Fruit fly (Drosophila melanogaster) whole organism, pupa: ENCODE results near the gene CG32236.
A peak's percentile ranks its signal among the peaks of the same experiment; 100 is the strongest.

ENCODE experiments used
- CG10348 ChIP-seq: fragments of 200-800 bp; sonication (Bioruptor generic); IDR thresholded peaks from 2 replicates; pipeline ENCODE4 v1.3.6; 2022; ENCODE audit warnings: missing biosample characterization, missing genetic modification characterization
- CG12605 ChIP-seq: fragments of 200-800 bp; sonication (Bioruptor generic); IDR thresholded peaks from 2 replicates; pipeline ENCODE4 v1.3.6; 2022; ENCODE audit warnings: missing biosample characterization, missing genetic modification characterization
- CG13204 ChIP-seq: fragments of 200-800 bp; sonication (Bioruptor generic); optimal IDR thresholded peaks from 2 replicates; lab custom pipeline; 2018; ENCODE audit warnings: missing biosample characterization, mild to moderate bottlenecking, missing genetic modification characterization, moderate library complexity
- CG14655 ChIP-seq: fragments of 200-800 bp; sonication (Bioruptor generic); optimal IDR thresholded peaks from 3 replicates; lab custom pipeline; 2017; ENCODE audit warnings: mild to moderate bottlenecking, missing biosample characterization, missing genetic modification reagents, missing genetic modification characterization
- CG15710 ChIP-seq: fragments of 200-800 bp; sonication (Bioruptor generic); optimal IDR thresholded peaks from 2 replicates; lab custom pipeline; 2018; ENCODE audit warnings: missing biosample characterization, mild to moderate bottlenecking, missing genetic modification characterization, moderate library complexity
- CG17806 ChIP-seq: fragments of 200-800 bp; sonication (Bioruptor generic); optimal IDR thresholded peaks from 2 replicates; lab custom pipeline; 2018; ENCODE audit warnings: missing biosample characterization, mild to moderate bottlenecking, missing genetic modification characterization, moderate library complexity
- CG32121 ChIP-seq: fragments of 200-800 bp; sonication (Bioruptor generic); IDR thresholded peaks from 2 replicates; pipeline ENCODE4 v1.3.6; 2022; ENCODE audit warnings: missing biosample characterization, missing genetic modification characterization
- CG34367 ChIP-seq: fragments of 200-800 bp; sonication (Bioruptor generic); optimal IDR thresholded peaks from 2 replicates; lab custom pipeline; 2018; ENCODE audit warnings: missing biosample characterization, mild to moderate bottlenecking, missing genetic modification characterization
- CG4496 ChIP-seq: fragments of 200-800 bp; sonication (Bioruptor generic); IDR thresholded peaks from 3 replicates; pipeline ENCODE4 v1.3.6; 2022; ENCODE audit warnings: missing biosample characterization, missing genetic modification characterization
- CG8159 ChIP-seq: fragments of 200-800 bp; sonication (Bioruptor generic); optimal IDR thresholded peaks from 3 replicates; lab custom pipeline; 2018; ENCODE audit warnings: missing biosample characterization, mild to moderate bottlenecking, missing genetic modification characterization, moderate library complexity
- CG8301 ChIP-seq: fragments of 200-800 bp; sonication (Bioruptor generic); optimal IDR thresholded peaks from 2 replicates; lab custom pipeline; 2018; ENCODE audit warnings: missing biosample characterization, mild to moderate bottlenecking, missing genetic modification characterization
- CG9948 ChIP-seq: fragments of 200-800 bp; sonication (Bioruptor generic); optimal IDR thresholded peaks from 2 replicates; lab custom pipeline; 2018; ENCODE audit warnings: missing biosample characterization, mild to moderate bottlenecking, missing genetic modification characterization, moderate library complexity
- D1 ChIP-seq: fragments of 200-800 bp; sonication (Bioruptor generic); optimal IDR thresholded peaks from 2 replicates; lab custom pipeline; 2018; ENCODE audit warnings: missing biosample characterization, mild to moderate bottlenecking, missing genetic modification characterization, moderate library complexity
- EcR ChIP-seq: fragments of 200-800 bp; sonication (Bioruptor generic); optimal IDR thresholded peaks from 3 replicates; lab custom pipeline; 2019; ENCODE audit warnings: missing biosample characterization, missing genetic modification characterization, mild to moderate bottlenecking, moderate library complexity, missing genetic modification reagents
- Ets98B ChIP-seq: fragments of 200-800 bp; sonication (Bioruptor generic); IDR thresholded peaks from 2 replicates; pipeline ENCODE4 v1.3.6; 2022; ENCODE audit warnings: missing biosample characterization, missing genetic modification characterization
- Pif1A ChIP-seq: fragments of 200-800 bp; sonication (Bioruptor generic); optimal IDR thresholded peaks from 3 replicates; lab custom pipeline; 2016; ENCODE audit warnings: missing biosample characterization, missing genetic modification characterization
- Pif1B ChIP-seq: fragments of 200-800 bp; sonication (Bioruptor generic); optimal IDR thresholded peaks from 3 replicates; lab custom pipeline; 2016; ENCODE audit warnings: missing biosample characterization, missing genetic modification characterization
- Snoo ChIP-seq: fragments of 200-800 bp; sonication (Bioruptor generic); optimal IDR thresholded peaks from 3 replicates; lab custom pipeline; 2017; ENCODE audit warnings: missing biosample characterization, mild to moderate bottlenecking, missing genetic modification characterization, inconsistent platforms
- fd96Ca ChIP-seq: fragments of 200-800 bp; sonication (Bioruptor generic); IDR thresholded peaks from 3 replicates; pipeline ENCODE4 v1.3.6; 2022; ENCODE audit warnings: missing biosample characterization, missing genetic modification characterization
- gl ChIP-seq: fragments of 200-800 bp; sonication (Bioruptor generic); optimal IDR thresholded peaks from 2 replicates; lab custom pipeline; 2018; ENCODE audit warnings: missing biosample characterization, mild to moderate bottlenecking, missing genetic modification characterization
- rn ChIP-seq: fragments of 200-800 bp; sonication (Bioruptor generic); IDR thresholded peaks from 2 replicates; pipeline ENCODE4 v1.3.6; 2022; ENCODE audit warnings: missing biosample characterization, missing genetic modification characterization

Gene CG32236

dm6 chr3L:4627012-4627411, 40.2 kb downstream of the CG32236 start:
- no peak for TF ChIP-seq CG15710 (tag; lab: Kevin White, UChicago)
- no peak for TF ChIP-seq D1 (tag; lab: Kevin White, UChicago)
- 0 out of 2 replicates have a peak, but pooled peaks have one; percentile 31 for TF ChIP-seq CG32121 (GFP tag; lab: Robert Waterston, UW)
- TF ChIP-seq Pif1B (GFP tag; lab: Kevin White, UChicago) = no peak
- no peak for TF ChIP-seq CG8159 (tag; lab: Kevin White, UChicago)
- no peak for TF ChIP-seq Pif1A
- TF ChIP-seq rn (GFP tag; lab: Robert Waterston, UW) = no peak
- TF ChIP-seq CG10348 (GFP tag; lab: Robert Waterston, UW) = no peak
- TF ChIP-seq CG8301 (tag; lab: Kevin White, UChicago) = peak; percentile 24
- peak; percentile 31 for TF ChIP-seq gl (tag; lab: Kevin White, UChicago)
- no peak for TF ChIP-seq CG34367 (tag; lab: Kevin White, UChicago)
- TF ChIP-seq fd96Ca (GFP tag; lab: Robert Waterston, UW) = peak; percentile 49; the same call in 2 of the 3 replicates
- peak; percentile 7 for TF ChIP-seq CG13204 (GFP tag; lab: Kevin White, UChicago)

dm6 chr3L:4626434-4626833, 40.8 kb downstream of the CG32236 start, which contains the start of gene HDAC1:
TSS of gene HDAC1 (plus strand) at chr3L:4626734.
- no peak for TF ChIP-seq CG8301 (tag; lab: Kevin White, UChicago)
- TF ChIP-seq CG9948 (tag; lab: Kevin White, UChicago) = no peak
- TF ChIP-seq EcR = no peak
- TF ChIP-seq gl (tag; lab: Kevin White, UChicago) = no peak
- no peak for TF ChIP-seq Pif1A
- no peak for TF ChIP-seq CG10348 (GFP tag; lab: Robert Waterston, UW)
- TF ChIP-seq Snoo (tag; lab: Kevin White, UChicago) = no peak
- no peak for TF ChIP-seq fd96Ca (GFP tag; lab: Robert Waterston, UW)
- TF ChIP-seq CG12605 (GFP tag; lab: Robert Waterston, UW) = no peak
- no peak for TF ChIP-seq CG32121 (GFP tag; lab: Robert Waterston, UW)
- TF ChIP-seq CG8159 (tag; lab: Kevin White, UChicago) = no peak
- no peak for TF ChIP-seq rn (GFP tag; lab: Robert Waterston, UW)
- TF ChIP-seq CG17806 (tag; lab: Kevin White, UChicago) = no peak
- TF ChIP-seq Ets98B (GFP tag; lab: Robert Waterston, UW) = no peak
- no peak for TF ChIP-seq D1 (tag; lab: Kevin White, UChicago)
- no peak for TF ChIP-seq CG14655 (GFP tag; lab: Kevin White, UChicago)
- TF ChIP-seq CG13204 (GFP tag; lab: Kevin White, UChicago) = no peak
- TF ChIP-seq CG34367 (tag; lab: Kevin White, UChicago) = no peak

- TF ChIP-seq D1 (tag; lab: Kevin White, UChicago) = peak; percentile 39
- TF ChIP-seq Ets98B (GFP tag; lab: Robert Waterston, UW) = peak; percentile 46
- TF ChIP-seq CG10348 (GFP tag; lab: Robert Waterston, UW) = no peak
- no peak; the same call in 2 of the 3 replicates for TF ChIP-seq fd96Ca (GFP tag; lab: Robert Waterston, UW)
- TF ChIP-seq CG32121 (GFP tag; lab: Robert Waterston, UW) = peak; percentile 64
- TF ChIP-seq CG14655 (GFP tag; lab: Kevin White, UChicago) = peak; percentile 5
- peak; percentile 38 for TF ChIP-seq CG13204 (GFP tag; lab: Kevin White, UChicago)
- TF ChIP-seq Pif1A = peak; percentile 53
- no peak for TF ChIP-seq CG17806 (tag; lab: Kevin White, UChicago)
- TF ChIP-seq CG34367 (tag; lab: Kevin White, UChicago) = no peak
- TF ChIP-seq CG8159 (tag; lab: Kevin White, UChicago) = peak; percentile 42
- no peak for TF ChIP-seq CG9948 (tag; lab: Kevin White, UChicago)
- peak; percentile 67; the same call in 2 of the 3 replicates for TF ChIP-seq CG4496
- TF ChIP-seq EcR = peak; percentile 67
- peak; percentile 15 for TF ChIP-seq CG15710 (tag; lab: Kevin White, UChicago)
- TF ChIP-seq CG8301 (tag; lab: Kevin White, UChicago) = peak; percentile 29
- TF ChIP-seq Snoo (tag; lab: Kevin White, UChicago) = peak; percentile 32
- TF ChIP-seq CG12605 (GFP tag; lab: Robert Waterston, UW) = peak; percentile 36; the same call in 1 of the 2 replicates
- TF ChIP-seq Pif1B (GFP tag; lab: Kevin White, UChicago) = peak; percentile 43
- no peak for TF ChIP-seq rn (GFP tag; lab: Robert Waterston, UW)
- no peak for TF ChIP-seq gl (tag; lab: Kevin White, UChicago)
These were observed 41.5 kb downstream of the CG32236 start, which contains the start of gene Src64B for dm6 chr3L:4625387-4626386. TSS of gene Src64B (minus strand) at chr3L:4626196.

- TF ChIP-seq Pif1A = peak; percentile 88
- peak; percentile 89 for TF ChIP-seq Ets98B (GFP tag; lab: Robert Waterston, UW)
- peak; percentile 70; the same call in 1 of the 2 replicates for TF ChIP-seq CG10348 (GFP tag; lab: Robert Waterston, UW)
- peak; percentile 84 for TF ChIP-seq CG34367 (tag; lab: Kevin White, UChicago)
- peak; percentile 81 for TF ChIP-seq CG17806 (tag; lab: Kevin White, UChicago)
- peak; percentile 64 for TF ChIP-seq gl (tag; lab: Kevin White, UChicago)
- TF ChIP-seq CG14655 (GFP tag; lab: Kevin White, UChicago) = peak; percentile 96
- peak; percentile 90 for TF ChIP-seq EcR
- TF ChIP-seq CG4496 = peak; percentile 91
- peak; percentile 65 for TF ChIP-seq rn (GFP tag; lab: Robert Waterston, UW)
- TF ChIP-seq Snoo (tag; lab: Kevin White, UChicago) = peak; percentile 64
- peak; percentile 70; the same call in 2 of the 3 replicates for TF ChIP-seq fd96Ca (GFP tag; lab: Robert Waterston, UW)
- peak; percentile 88 for TF ChIP-seq CG8159 (tag; lab: Kevin White, UChicago)
- TF ChIP-seq CG13204 (GFP tag; lab: Kevin White, UChicago) = peak; percentile 68
- TF ChIP-seq CG12605 (GFP tag; lab: Robert Waterston, UW) = peak; percentile 76
- peak; percentile 95 for TF ChIP-seq CG8301 (tag; lab: Kevin White, UChicago)
- TF ChIP-seq D1 (tag; lab: Kevin White, UChicago) = peak; percentile 71
- TF ChIP-seq CG9948 (tag; lab: Kevin White, UChicago) = peak; percentile 89
- peak; percentile 93 for TF ChIP-seq CG32121 (GFP tag; lab: Robert Waterston, UW)
- peak; percentile 80 for TF ChIP-seq Pif1B (GFP tag; lab: Kevin White, UChicago)
- TF ChIP-seq CG15710 (tag; lab: Kevin White, UChicago) = peak; percentile 88
- TF ChIP-seq, all 21 proteins: peak for 21
These were observed 42.6 kb downstream of the CG32236 start for dm6 chr3L:4624371-4625154.
